Worm (Caenorhabditis elegans) whole organism, late embryonic: ENCODE measurements around the gene lips-9.

Source experiments
- lin-11 ChIP-seq: fragments of 200-800 bp; sonication (Bioruptor generic); optimal IDR thresholded peaks from 2 replicates; lab custom pipeline; 2018; ENCODE audit warnings: mild to moderate bottlenecking, missing genetic modification characterization, missing compliant biosample characterization
- madf-2 ChIP-seq: sonication (generic microtip); optimal IDR thresholded peaks from 2 replicates; lab custom pipeline; 2017; ENCODE audit warnings: missing genetic modification characterization, missing compliant biosample characterization
- nhr-11 ChIP-seq: fragments of 150-350 bp; optimal IDR thresholded peaks from 2 replicates; lab custom pipeline; 2014; ENCODE audit warnings: missing biosample characterization, missing genetic modification characterization

ce11 chrII:12965538-12965588 lies 30.2 kb upstream of the lips-9 start, which contains the start of gene ptr-18:
- TF ChIP-seq nhr-11 (tag; lab: Kevin White, UChicago) (no peak), lin-11 (tag; lab: Kevin White, UChicago) (no peak), madf-2 (tag; lab: Kevin White, UChicago) (no peak)
